Worm (Caenorhabditis elegans) whole organism, L2 larva: ENCODE results near the gene F32D8.11.

ENCODE experiments used
- ZK546.5 ChIP-seq: sonication (generic microtip); optimal IDR thresholded peaks from 2 replicates; lab custom pipeline; 2017; ENCODE audit warnings: missing biosample characterization, missing genetic modification characterization
- ama-1 ChIP-seq: fragments of 150-350 bp; optimal IDR thresholded peaks from 2 replicates; lab custom pipeline; 2018; ENCODE audit warnings: inconsistent platforms
- blmp-1 ChIP-seq: sonication (generic microtip); optimal IDR thresholded peaks from 2 replicates; lab custom pipeline; 2017; ENCODE audit warnings: missing genetic modification characterization, mild to moderate bottlenecking, missing compliant biosample characterization, antibody characterized with exemption, moderate library complexity; ENCODE audit not compliant: insufficient read depth
- ceh-16 ChIP-seq: fragments of 150-350 bp; optimal IDR thresholded peaks from 2 replicates; lab custom pipeline; 2014; ENCODE audit warnings: missing biosample characterization, missing genetic modification characterization
- nhr-11 ChIP-seq: fragments of 150-350 bp; optimal IDR thresholded peaks from 2 replicates; lab custom pipeline; 2014; ENCODE audit warnings: missing biosample characterization, missing genetic modification characterization
- nhr-12 ChIP-seq: fragments of 150-350 bp; optimal IDR thresholded peaks from 2 replicates; lab custom pipeline; 2014; ENCODE audit warnings: missing biosample characterization, missing genetic modification characterization
- nhr-23 ChIP-seq: fragments of 150-350 bp; optimal IDR thresholded peaks from 2 replicates; lab custom pipeline; 2014; ENCODE audit warnings: missing biosample characterization, missing genetic modification reagents, missing genetic modification characterization
- skn-1 ChIP-seq: sonication (generic microtip); optimal IDR thresholded peaks from 2 replicates; lab custom pipeline; 2017; ENCODE audit warnings: missing biosample characterization, missing genetic modification characterization
- ztf-11 ChIP-seq: sonication (generic microtip); optimal IDR thresholded peaks from 2 replicates; lab custom pipeline; 2017; ENCODE audit warnings: missing biosample characterization, missing genetic modification characterization

DNA sequence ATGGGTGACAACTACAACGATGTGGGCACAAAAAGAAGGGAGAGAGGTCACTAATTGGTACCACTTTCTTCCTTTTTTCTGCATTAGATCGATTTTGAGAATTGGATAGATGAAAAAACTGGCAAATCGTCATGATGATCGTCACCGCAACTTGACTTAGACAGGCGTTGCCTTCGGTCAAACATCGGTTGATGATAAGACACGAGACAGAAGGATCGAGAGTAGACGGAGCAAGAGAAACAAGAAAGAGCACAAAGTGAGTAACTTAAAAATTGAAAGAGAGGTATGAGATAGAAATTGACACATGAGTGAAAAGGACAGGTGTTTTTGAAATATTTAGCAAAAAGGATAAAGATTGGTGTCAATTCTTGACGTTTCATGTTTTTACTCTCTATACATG is 18.9 kb downstream of the F32D8.11 start:
- TF ChIP-seq ztf-11 (tag; lab: Kevin White, UChicago) (no peak), skn-1 (no peak), ama-1 (no peak), nhr-11 (tag; lab: Kevin White, UChicago) (no peak), ceh-16 (tag; lab: Kevin White, UChicago) (no peak), blmp-1 (no peak), nhr-12 (tag; lab: Kevin White, UChicago) (no peak), nhr-23 (tag; lab: Kevin White, UChicago) (no peak), ZK546.5 (tag; lab: Kevin White, UChicago) (no peak)
